Worm (Caenorhabditis elegans) whole organism, L4/young adult: ENCODE measurements around the gene Y47D3B.12.

Experiments used
- W03F9.2 ChIP-seq: fragments of 150-350 bp; optimal IDR thresholded peaks from 2 replicates; lab custom pipeline; 2014; ENCODE audit warnings: missing biosample characterization, missing genetic modification characterization
- dao-5 ChIP-seq: sonication (generic microtip); optimal IDR thresholded peaks from 2 replicates; lab custom pipeline; 2016; ENCODE audit warnings: missing genotype, missing genetic modification characterization, moderate library complexity, missing compliant biosample characterization
- him-1 ChIP-seq: sonication (generic microtip); optimal IDR thresholded peaks from 2 replicates; lab custom pipeline; 2016; ENCODE audit warnings: missing genotype, missing genetic modification reagents, missing genetic modification characterization, missing compliant biosample characterization

Y47D3B.12 gene

ce11 chrIII:11426906-11427305, 24.1 kb downstream of the Y47D3B.12 start, which contains the start of gene idpc-1:
TSS of gene idpc-1 (plus strand) at chrIII:11427206.
- TF ChIP-seq him-1 (no peak), W03F9.2 (tag; lab: Kevin White, UChicago) (no peak), dao-5 (tag; lab: Kevin White, UChicago) (no peak)

- TF ChIP-seq dao-5 (tag; lab: Kevin White, UChicago) = no peak
- no peak for TF ChIP-seq W03F9.2 (tag; lab: Kevin White, UChicago)
- no peak for TF ChIP-seq him-1
Measured at ce11 chrIII:11427548-11428152, 24.8 kb downstream of the Y47D3B.12 start.

ce11 chrIII:11442556-11442955, 39.7 kb downstream of the Y47D3B.12 start, which contains the start of gene sbp-1:
TSS of gene sbp-1 (minus strand) at chrIII:11442566.
- no peak for TF ChIP-seq W03F9.2 (tag; lab: Kevin White, UChicago)
- no peak for TF ChIP-seq dao-5 (tag; lab: Kevin White, UChicago)
- TF ChIP-seq him-1 = no peak

- TF ChIP-seq him-1 (no peak), W03F9.2 (tag; lab: Kevin White, UChicago) (no peak), dao-5 (tag; lab: Kevin White, UChicago) (no peak)
Measured at ce11 chrIII:11443408-11443994, 40.7 kb downstream of the Y47D3B.12 start.

- TF ChIP-seq him-1 = no peak
- peak; percentile 43 for TF ChIP-seq W03F9.2 (tag; lab: Kevin White, UChicago)
Measured at ce11 chrIII:11444796-11445386, 42.1 kb downstream of the Y47D3B.12 start.

ce11 chrIII:11446826-11447225, 44.0 kb downstream of the Y47D3B.12 start:
- TF ChIP-seq dao-5 (tag; lab: Kevin White, UChicago) (no peak), W03F9.2 (tag; lab: Kevin White, UChicago) (no peak), him-1 (no peak)

ce11 chrIII:11448330-11448729, 45.5 kb downstream of the Y47D3B.12 start:
- TF ChIP-seq him-1 (no peak), W03F9.2 (tag; lab: Kevin White, UChicago) (no peak), dao-5 (tag; lab: Kevin White, UChicago) (no peak)

- no peak for TF ChIP-seq W03F9.2 (tag; lab: Kevin White, UChicago)
- no peak for TF ChIP-seq him-1
- TF ChIP-seq dao-5 (tag; lab: Kevin White, UChicago) = no peak
Measured at ce11 chrIII:11451380-11451779, 48.6 kb downstream of the Y47D3B.12 start.

- no peak for TF ChIP-seq W03F9.2 (tag; lab: Kevin White, UChicago)
- TF ChIP-seq dao-5 (tag; lab: Kevin White, UChicago) = no peak
- TF ChIP-seq him-1 = no peak
Measured at ce11 chrIII:11452530-11452929, 49.7 kb downstream of the Y47D3B.12 start.
